Fruit fly (Drosophila melanogaster) S2 (cell line): ENCODE results near the gene CG42654.

Experiments
- CG8478 ChIP-seq: fragments of >200 bp; optimal IDR thresholded peaks from 2 replicates; lab custom pipeline; 2018
- CTCF ChIP-seq, 2 experiments: fragments of >200 bp; optimal IDR thresholded peaks; 2 replicates each; lab custom pipeline; 2018

DNA sequence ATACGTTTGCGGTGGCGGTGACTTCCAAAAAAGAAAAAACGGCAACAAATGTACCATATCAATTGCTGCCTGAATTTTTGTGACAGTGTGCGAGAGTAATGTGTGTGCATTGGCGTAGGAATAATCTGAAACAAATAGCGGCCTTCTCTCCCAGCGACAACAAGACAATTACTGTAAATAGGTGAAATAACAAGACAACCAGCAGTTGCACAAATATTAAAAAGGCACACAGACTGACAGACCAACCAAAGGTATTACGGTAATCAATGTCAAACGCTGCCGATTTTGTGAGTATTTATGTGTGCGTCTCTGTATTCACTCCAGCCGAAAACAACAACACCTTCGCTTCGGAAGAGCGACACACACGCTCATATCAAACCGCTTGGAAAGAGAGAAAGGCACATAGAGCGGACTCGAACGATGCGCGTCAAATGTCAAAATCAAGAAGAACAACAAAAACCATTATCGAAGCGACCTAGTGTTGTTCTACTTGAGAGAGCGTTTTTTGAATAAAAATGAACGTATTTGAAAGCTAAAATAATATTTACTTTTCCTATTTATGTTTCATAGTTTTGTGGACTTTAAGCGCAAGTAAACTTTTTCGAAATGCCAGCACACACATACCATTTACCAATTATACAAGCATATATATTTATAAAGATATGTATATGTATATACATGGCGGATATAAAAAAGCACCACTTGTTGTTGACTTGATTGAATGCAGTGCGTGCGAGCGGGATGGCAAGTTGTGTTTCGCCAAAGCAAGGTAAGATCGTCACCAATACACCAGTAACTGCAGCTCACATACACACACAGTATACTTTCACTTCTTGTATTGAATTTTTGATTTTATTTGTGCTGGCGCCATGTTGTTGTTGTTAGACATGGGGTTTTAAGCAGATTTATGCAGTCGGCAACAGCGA, 47.3 kb downstream of the CG42654 start:
- TF ChIP-seq CG8478 (lab: Kevin White, UChicago) (no peak), CTCF (optimal IDR thresholded peaks at IDR 0.05; lab: Kevin White, UChicago) (no peak)
